Fruit fly (Drosophila melanogaster) whole organism, embryonic: ENCODE data around the gene spn-F.

ENCODE experiments used
- CG11247 ChIP-seq: fragments of 200-800 bp; sonication (Bioruptor generic); IDR thresholded peaks from 2 replicates; pipeline ENCODE4 v1.3.6; 2022; ENCODE audit warnings: missing biosample characterization, missing genetic modification characterization
- CG11456 ChIP-seq: fragments of 200-800 bp; sonication (Bioruptor generic); IDR thresholded peaks from 3 replicates; pipeline ENCODE4 v1.3.6; 2022; ENCODE audit warnings: missing biosample characterization, missing genetic modification characterization
- CG13287 ChIP-seq: fragments of 200-800 bp; sonication (Bioruptor generic); IDR thresholded peaks from 2 replicates; pipeline ENCODE4 v1.3.6; 2022; ENCODE audit warnings: missing biosample characterization, missing genetic modification characterization; ENCODE audit not compliant: partially characterized antibody
- CG14014 ChIP-seq: fragments of 200-800 bp; sonication (Bioruptor generic); IDR thresholded peaks from 2 replicates; pipeline ENCODE4 v1.3.6; 2022; ENCODE audit warnings: missing biosample characterization, missing genetic modification characterization
- CG14965 ChIP-seq: fragments of 200-800 bp; sonication (Bioruptor generic); optimal IDR thresholded peaks from 2 replicates; lab custom pipeline; 2016; ENCODE audit warnings: missing biosample characterization, missing genetic modification characterization, borderline replicate concordance
- CG15269 ChIP-seq: fragments of 200-800 bp; sonication (Bioruptor generic); optimal IDR thresholded peaks from 2 replicates; lab custom pipeline; 2018; ENCODE audit warnings: missing biosample characterization, mild to moderate bottlenecking, missing genetic modification characterization, moderate library complexity
- CG15479 ChIP-seq: fragments of 200-800 bp; sonication (Bioruptor generic); optimal IDR thresholded peaks from 3 replicates; lab custom pipeline; 2019; ENCODE audit warnings: missing biosample characterization, mild to moderate bottlenecking, missing genetic modification characterization, moderate library complexity
- CG17359 ChIP-seq: fragments of 200-800 bp; sonication (Bioruptor generic); optimal IDR thresholded peaks from 3 replicates; lab custom pipeline; 2018; ENCODE audit warnings: missing biosample characterization, mild to moderate bottlenecking, missing genetic modification characterization, moderate library complexity
- CG17612 ChIP-seq: fragments of 200-800 bp; sonication (Bioruptor generic); IDR thresholded peaks from 2 replicates; pipeline ENCODE4 v1.3.6; 2022; ENCODE audit warnings: missing biosample characterization, missing genetic modification characterization
- CG2199 ChIP-seq: fragments of 200-800 bp; sonication (Bioruptor generic); IDR thresholded peaks from 3 replicates; pipeline ENCODE4 v1.3.6; 2022; ENCODE audit warnings: missing biosample characterization, missing genetic modification characterization
- CG3281 ChIP-seq: fragments of 200-800 bp; sonication (Bioruptor generic); optimal IDR thresholded peaks from 3 replicates; lab custom pipeline; 2017; ENCODE audit warnings: missing biosample characterization, mild to moderate bottlenecking, missing genetic modification characterization
- CG3847 ChIP-seq: fragments of 200-800 bp; sonication (Bioruptor generic); IDR thresholded peaks from 2 replicates; pipeline ENCODE4 v1.3.6; 2022; ENCODE audit warnings: missing biosample characterization, missing genetic modification characterization
- CG42726 ChIP-seq: fragments of 200-800 bp; sonication (Bioruptor generic); IDR thresholded peaks from 2 replicates; pipeline ENCODE4 v1.3.6; 2022; ENCODE audit warnings: missing biosample characterization, missing genetic modification characterization; ENCODE audit not compliant: partially characterized antibody
- CG5953 ChIP-seq: fragments of 200-800 bp; sonication (Bioruptor generic); IDR thresholded peaks from 2 replicates; pipeline ENCODE4 v1.3.6; 2022; ENCODE audit warnings: missing biosample characterization, missing genetic modification characterization
- CG6654 ChIP-seq: fragments of 200-800 bp; sonication (Bioruptor generic); optimal IDR thresholded peaks from 2 replicates; lab custom pipeline; 2017; ENCODE audit warnings: missing biosample characterization, mild to moderate bottlenecking, missing genetic modification characterization
- CG6791 ChIP-seq: fragments of 200-800 bp; sonication (Bioruptor generic); IDR thresholded peaks from 3 replicates; pipeline ENCODE4 v1.3.6; 2022; ENCODE audit warnings: missing biosample characterization, missing genetic modification characterization; ENCODE audit not compliant: partially characterized antibody
- CG6813 ChIP-seq: fragments of 200-800 bp; sonication (Bioruptor generic); optimal IDR thresholded peaks from 2 replicates; lab custom pipeline; 2017; ENCODE audit warnings: missing biosample characterization, missing genetic modification characterization, mild to moderate bottlenecking, moderate library complexity, missing genetic modification reagents
- CG7556 ChIP-seq: fragments of 200-800 bp; sonication (Bioruptor generic); optimal IDR thresholded peaks from 2 replicates; lab custom pipeline; 2017; ENCODE audit warnings: missing biosample characterization, mild to moderate bottlenecking, missing genetic modification characterization
- CG7745 ChIP-seq: fragments of 200-800 bp; sonication (Bioruptor generic); optimal IDR thresholded peaks from 2 replicates; lab custom pipeline; 2018; ENCODE audit warnings: missing biosample characterization, mild to moderate bottlenecking, missing genetic modification characterization, moderate library complexity
- CG8765 ChIP-seq: fragments of 200-800 bp; sonication (Bioruptor generic); IDR thresholded peaks from 2 replicates; pipeline ENCODE4 v1.3.6; 2022; ENCODE audit warnings: missing biosample characterization, missing genetic modification characterization
- CG9437 ChIP-seq: fragments of 200-800 bp; sonication (Bioruptor generic); optimal IDR thresholded peaks from 2 replicates; lab custom pipeline; 2018; ENCODE audit warnings: missing biosample characterization, mild to moderate bottlenecking, missing genetic modification characterization
- E2f2 ChIP-seq: fragments of 200-800 bp; sonication (Bioruptor generic); IDR thresholded peaks from 2 replicates; pipeline ENCODE4 v1.3.6; 2022; ENCODE audit warnings: missing biosample characterization, missing genetic modification characterization
- Ets65A ChIP-seq: fragments of 200-800 bp; sonication (Bioruptor generic); peaks from one replicate; lab custom pipeline; 2016; ENCODE audit warnings: missing biosample characterization, missing genetic modification characterization
- Gsc ChIP-seq: fragments of 200-800 bp; sonication (Bioruptor generic); IDR thresholded peaks from 2 replicates; pipeline ENCODE4 v1.3.6; 2022; ENCODE audit warnings: missing biosample characterization, missing genetic modification characterization
- Lpt ChIP-seq: fragments of >200 bp; optimal IDR thresholded peaks from 2 replicates; lab custom pipeline; 2018; ENCODE audit warnings: missing biosample characterization, missing genetic modification characterization
- MESR4 ChIP-seq: fragments of 200-800 bp; sonication (Bioruptor generic); optimal IDR thresholded peaks from 2 replicates; lab custom pipeline; 2018; ENCODE audit warnings: missing biosample characterization, mild to moderate bottlenecking, missing genetic modification characterization, moderate library complexity
- Max ChIP-seq: fragments of 200-800 bp; sonication (Bioruptor generic); optimal IDR thresholded peaks from 2 replicates; lab custom pipeline; 2016; ENCODE audit warnings: missing biosample characterization, mild to moderate bottlenecking, missing genetic modification characterization
- Opbp ChIP-seq: fragments of 200-800 bp; sonication (Bioruptor generic); IDR thresholded peaks from 3 replicates; pipeline ENCODE4 v1.3.6; 2022; ENCODE audit warnings: missing biosample characterization, missing genetic modification characterization; ENCODE audit not compliant: partially characterized antibody
- Ssrp ChIP-seq: fragments of 200-800 bp; sonication (Bioruptor generic); optimal IDR thresholded peaks from 2 replicates; lab custom pipeline; 2018; ENCODE audit warnings: missing biosample characterization, mild to moderate bottlenecking, missing genetic modification characterization, moderate library complexity
- Taf1 ChIP-seq: fragments of 200-800 bp; sonication (Bioruptor generic); IDR thresholded peaks from 2 replicates; pipeline ENCODE4 v1.3.6; 2022; ENCODE audit warnings: missing biosample characterization, missing genetic modification characterization
- Tbp ChIP-seq: fragments of >200 bp; optimal IDR thresholded peaks from 2 replicates; lab custom pipeline; 2018; ENCODE audit warnings: missing biosample characterization, missing genetic modification characterization
- az2 ChIP-seq: fragments of 200-800 bp; sonication (Bioruptor generic); optimal IDR thresholded peaks from 3 replicates; lab custom pipeline; 2016; ENCODE audit warnings: missing biosample characterization, missing genetic modification characterization
- bigmax ChIP-seq: fragments of 200-800 bp; sonication (Bioruptor generic); optimal IDR thresholded peaks from 2 replicates; lab custom pipeline; 2018; ENCODE audit warnings: missing biosample characterization, mild to moderate bottlenecking, missing genetic modification characterization
- dmrt11E ChIP-seq: fragments of 200-800 bp; sonication (Bioruptor generic); optimal IDR thresholded peaks from 3 replicates; lab custom pipeline; 2018; ENCODE audit warnings: missing biosample characterization, mild to moderate bottlenecking, missing genetic modification characterization, moderate library complexity
- dysf ChIP-seq: fragments of 200-800 bp; sonication (Bioruptor generic); IDR thresholded peaks from 3 replicates; pipeline ENCODE4 v1.3.6; 2022; ENCODE audit warnings: missing biosample characterization, missing genetic modification characterization
- ftz-f1 ChIP-seq: fragments of 200-800 bp; sonication (Bioruptor generic); optimal IDR thresholded peaks from 2 replicates; lab custom pipeline; 2016; ENCODE audit warnings: missing biosample characterization, missing genetic modification characterization
- gce ChIP-seq: fragments of 200-800 bp; sonication (Bioruptor generic); IDR thresholded peaks from 3 replicates; pipeline ENCODE4 v1.3.6; 2022; ENCODE audit warnings: missing biosample characterization, missing genetic modification characterization
- lola ChIP-seq, 3 experiments: fragments of >200 bp in 2 of 3; fragments of 200-800 bp in 1 of 3; sonication (Bioruptor generic) in 1 of 3; optimal IDR thresholded peaks; 2 replicates each; lab custom pipeline; 2017 to 2019; ENCODE audit warnings: missing biosample characterization in 3 of 3, missing genetic modification characterization in 3 of 3, mild to moderate bottlenecking in 1 of 3, moderate library complexity in 1 of 3
- luna ChIP-seq: fragments of 200-800 bp; sonication (Bioruptor generic); optimal IDR thresholded peaks from 2 replicates; lab custom pipeline; 2016; ENCODE audit warnings: missing biosample characterization, missing genetic modification characterization
- nau ChIP-seq: fragments of 200-800 bp; sonication (Bioruptor generic); optimal IDR thresholded peaks from 3 replicates; lab custom pipeline; 2017; ENCODE audit warnings: missing biosample characterization, mild to moderate bottlenecking, missing genetic modification characterization, missing genetic modification reagents
- nom ChIP-seq: fragments of 200-800 bp; sonication (Bioruptor generic); optimal IDR thresholded peaks from 2 replicates; lab custom pipeline; 2017; ENCODE audit warnings: missing biosample characterization, missing genetic modification characterization, mild to moderate bottlenecking, moderate library complexity, missing genetic modification reagents
- org-1 ChIP-seq: fragments of 200-800 bp; sonication (Bioruptor generic); optimal IDR thresholded peaks from 2 replicates; lab custom pipeline; 2017; ENCODE audit warnings: missing biosample characterization, missing genetic modification characterization
- pita ChIP-seq: fragments of 200-800 bp; sonication (Bioruptor generic); optimal IDR thresholded peaks from 2 replicates; lab custom pipeline; 2017; ENCODE audit warnings: missing biosample characterization, mild to moderate bottlenecking, missing genetic modification characterization
- sqz ChIP-seq: fragments of 200-800 bp; sonication (Bioruptor generic); optimal IDR thresholded peaks from 3 replicates; lab custom pipeline; 2018; ENCODE audit warnings: missing biosample characterization, mild to moderate bottlenecking, missing genetic modification characterization
- tio ChIP-seq: fragments of 200-800 bp; sonication (Bioruptor generic); optimal IDR thresholded peaks from 2 replicates; lab custom pipeline; 2017; ENCODE audit warnings: missing biosample characterization, missing genetic modification characterization, inconsistent platforms
- vvl ChIP-seq: fragments of 200-800 bp; sonication (Bioruptor generic); IDR thresholded peaks from 2 replicates; pipeline ENCODE4 v1.3.6; 2022; ENCODE audit warnings: missing biosample characterization, missing genetic modification characterization
- wek ChIP-seq: fragments of 200-800 bp; sonication (Bioruptor generic); optimal IDR thresholded peaks from 3 replicates; lab custom pipeline; 2018; ENCODE audit warnings: missing biosample characterization, mild to moderate bottlenecking, missing genetic modification characterization, moderate library complexity
- zfh1 ChIP-seq: fragments of 200-800 bp; sonication (Bioruptor generic); IDR thresholded peaks from 3 replicates; pipeline ENCODE4 v1.3.6; 2022; ENCODE audit warnings: missing biosample characterization, missing genetic modification characterization

spn-F gene

dm6 chr3R:31225043-31225681 lies 29.8 kb upstream of the spn-F start (continued):
- TF ChIP-seq org-1 (GFP tag; lab: Kevin White, UChicago), result no peak
- TF ChIP-seq CG17612 (GFP tag; lab: Robert Waterston, UW), result no peak
- TF ChIP-seq wek (GFP tag; lab: Kevin White, UChicago), result no peak
- TF ChIP-seq lola (GFP tag; optimal IDR thresholded peaks at IDR 0.05; lab: Kevin White, UChicago), result no peak
- no peak for TF ChIP-seq CG7745 (tag; lab: Kevin White, UChicago)
- no peak for TF ChIP-seq Ssrp (tag; lab: Kevin White, UChicago)
- TF ChIP-seq CG9437 (GFP tag; lab: Kevin White, UChicago), result no peak
- 0 out of 3 replicates have a peak, but pooled peaks have one; percentile 39 for TF ChIP-seq CG11456 (GFP tag; lab: Robert Waterston, UW)
- TF ChIP-seq E2f2 (GFP tag; lab: Robert Waterston, UW), result no peak
- no peak for TF ChIP-seq CG6813
- TF ChIP-seq Max (GFP tag; lab: Kevin White, UChicago), result peak; percentile 15
- no peak for TF ChIP-seq Lpt (GFP tag; lab: Kevin White, UChicago)
- no peak for TF ChIP-seq CG11247
- TF ChIP-seq CG14965 (GFP tag; lab: Kevin White, UChicago), result no peak
- TF ChIP-seq zfh1 (GFP tag; lab: Robert Waterston, UW), result no peak
- no peak for TF ChIP-seq Taf1 (GFP tag; lab: Robert Waterston, UW)
- TF ChIP-seq CG15269 (tag; lab: Kevin White, UChicago), result no peak
- TF ChIP-seq CG5953 (GFP tag; lab: Robert Waterston, UW), result no peak
- TF ChIP-seq gce (GFP tag; lab: Robert Waterston, UW), result no peak
- peak; percentile 0 for TF ChIP-seq CG17359 (tag; lab: Kevin White, UChicago)
- TF ChIP-seq CG14014 (GFP tag; lab: Robert Waterston, UW), result no peak; the same call in 1 of the 2 replicates
- TF ChIP-seq CG3847 (GFP tag; lab: Robert Waterston, UW), result no peak
- peak; percentile 92 for TF ChIP-seq bigmax

dm6 chr3R:31231134-31231533 lies 23.8 kb upstream of the spn-F start:
- TF ChIP-seq Tbp (GFP tag; lab: Kevin White, UChicago) (peak; percentile 8), Opbp (GFP tag; lab: Robert Waterston, UW) (peak; percentile 11; the same call in 1 of the 3 replicates), CG2199 (GFP tag; lab: Robert Waterston, UW) (peak; percentile 75; the same call in 1 of the 3 replicates), CG6654 (peak; percentile 98), ftz-f1 (GFP tag; lab: Kevin White, UChicago) (no peak), pita (GFP tag; lab: Kevin White, UChicago) (peak; percentile 8), CG8765 (GFP tag; lab: Robert Waterston, UW) (no peak), CG6791 (GFP tag; lab: Robert Waterston, UW) (0 out of 3 replicates have a peak, but pooled peaks have one; percentile 40), CG42726 (GFP tag; lab: Robert Waterston, UW) (0 out of 2 replicates have a peak, but pooled peaks have one; percentile 9), Ssrp (tag; lab: Kevin White, UChicago) (peak; percentile 1)

DNA sequence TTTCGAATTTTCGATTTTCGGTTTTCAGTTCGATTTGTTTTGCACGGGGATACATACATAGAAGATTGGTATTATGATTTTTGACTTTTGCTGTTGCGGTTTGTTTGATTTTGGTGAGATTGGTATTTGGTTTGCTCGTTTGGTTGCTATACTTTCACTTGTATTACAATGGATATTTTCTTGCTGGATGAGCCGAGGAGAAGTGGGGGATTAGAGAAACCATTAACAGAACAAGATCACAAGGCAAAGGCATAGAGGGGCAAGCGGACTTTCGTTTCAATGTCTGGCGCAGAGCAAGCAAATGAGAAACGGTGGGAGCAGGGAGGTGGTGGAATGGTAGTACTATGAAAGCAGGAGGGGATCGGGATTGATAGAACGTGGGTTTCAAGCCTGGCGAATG lies 22.7 kb upstream of the spn-F start, which contains the start of gene CG15563:
Gene CG15563, minus strand, starts transcription at position 101 of the 400 bp plus-strand sequence.
- TF ChIP-seq CG13287 (no peak), MESR4 (GFP tag; lab: Kevin White, UChicago) (no peak), CG7556 (GFP tag; lab: Kevin White, UChicago) (no peak), nau (GFP tag; lab: Kevin White, UChicago) (no peak), tio (GFP tag; lab: Kevin White, UChicago) (no peak), CG17359 (tag; lab: Kevin White, UChicago) (no peak), Gsc (GFP tag; lab: Robert Waterston, UW) (no peak), az2 (GFP tag; lab: Kevin White, UChicago) (no peak), luna (GFP tag; lab: Kevin White, UChicago) (no peak), nom (no peak), vvl (no peak), CG3281 (GFP tag; lab: Kevin White, UChicago) (no peak), dysf (GFP tag; lab: Robert Waterston, UW) (no peak), Ets65A (GFP tag; lab: Kevin White, UChicago) (no peak), CG15479 (no peak), dmrt11E (tag; lab: Kevin White, UChicago) (no peak), sqz (no peak)
